Fruit fly (Drosophila melanogaster) whole organism, embryonic: ENCODE measurements around the gene AOX4.

ENCODE experiments used
- CG11504 ChIP-seq: fragments of 200-800 bp; sonication (Bioruptor generic); optimal IDR thresholded peaks from 3 replicates; lab custom pipeline; 2019; ENCODE audit warnings: missing biosample characterization, mild to moderate bottlenecking, missing genetic modification characterization, moderate library complexity
- CG8765 ChIP-seq: fragments of 200-800 bp; sonication (Bioruptor generic); IDR thresholded peaks from 2 replicates; pipeline ENCODE4 v1.3.6; 2022; ENCODE audit warnings: missing biosample characterization, missing genetic modification characterization
- Dll ChIP-seq: fragments of 200-800 bp; sonication (Bioruptor generic); IDR thresholded peaks from 4 replicates; pipeline ENCODE4 v1.3.6; 2022; ENCODE audit warnings: missing biosample characterization, missing genetic modification characterization; ENCODE audit not compliant: partially characterized antibody
- Doc2 ChIP-seq: fragments of 200-800 bp; sonication (Bioruptor generic); IDR thresholded peaks from 2 replicates; pipeline ENCODE4 v1.3.6; 2022; ENCODE audit warnings: missing biosample characterization, missing genetic modification characterization

- TF ChIP-seq CG8765 (GFP tag; lab: Robert Waterston, UW) (no peak), Doc2 (GFP tag; lab: Robert Waterston, UW) (no peak), Dll (GFP tag; lab: Robert Waterston, UW) (no peak), CG11504 (tag; lab: Kevin White, UChicago) (no peak)
These were observed 11.7 kb downstream of the AOX4 start for dm6 chr3R:15540932-15541331.
